Worm (Caenorhabditis elegans): ENCODE results near the gene smrd-1.

smrd-1 gene

DNA sequence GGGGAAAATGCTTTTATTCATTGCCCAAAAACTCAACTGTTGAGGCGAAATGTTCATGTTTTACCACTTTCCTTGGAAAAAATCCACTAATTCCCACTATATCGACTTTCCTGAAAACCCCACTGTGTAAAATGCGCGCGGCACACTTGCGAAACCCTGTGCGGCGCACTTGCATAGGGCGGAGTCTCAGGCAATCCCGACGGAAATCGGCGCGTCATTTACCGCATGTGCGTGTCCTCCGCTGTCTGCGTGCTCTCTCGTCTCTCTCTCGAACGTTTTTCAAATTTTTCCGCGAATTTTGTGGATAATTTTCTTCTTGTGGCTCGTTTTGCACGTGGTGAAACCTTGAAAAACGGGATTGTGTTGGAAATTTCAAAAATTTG lies 25.4 kb upstream of the smrd-1 start, which contains the start of gene atx-2 (continued):
- TF ChIP-seq C06A6.2 (GFP tag; conservative IDR thresholded peaks at IDR 0.05) = peak; percentile 94
- no peak for TF ChIP-seq nhr-179 (tag; optimal IDR thresholded peaks at IDR 0.05)
- TF ChIP-seq ekl-4 (GFP tag; IDR thresholded peaks at IDR 0.05) = peak; percentile 84
- TF ChIP-seq attf-3 (GFP tag; conservative IDR thresholded peaks at IDR 0.05) = peak; percentile 70
- TF ChIP-seq ccch-3 (GFP tag; optimal IDR thresholded peaks at IDR 0.05) = no peak
- TF ChIP-seq dpl-1 (GFP tag; optimal IDR thresholded peaks at IDR 0.05) = peak; percentile 35
- TF ChIP-seq lin-54 (GFP tag; optimal IDR thresholded peaks at IDR 0.05) = peak; percentile 91
- no peak for TF ChIP-seq tbx-9 (tag; optimal IDR thresholded peaks at IDR 0.05; ENCODE audit: borderline replicate concordance)
- TF ChIP-seq aptf-2 (GFP tag; conservative IDR thresholded peaks at IDR 0.05) = peak; percentile 80
- peak; percentile 92 for TF ChIP-seq madf-3 (GFP tag; IDR thresholded peaks at IDR 0.05)
- peak; percentile 84 for TF ChIP-seq C17E4.6 (GFP tag; IDR thresholded peaks at IDR 0.05)
- peak; percentile 90 for TF ChIP-seq die-1 (tag; optimal IDR thresholded peaks at IDR 0.05)
- no peak for TF ChIP-seq ama-1 (optimal IDR thresholded peaks at IDR 0.05)
- TF ChIP-seq ama-1 (GFP tag; optimal IDR thresholded peaks at IDR 0.05) = peak in 1 of 2 experiments; percentile 27
- peak; percentile 71 for TF ChIP-seq snpc-1.1 (tag; optimal IDR thresholded peaks at IDR 0.05; ENCODE audit: insufficient read depth)
- TF ChIP-seq snpc-3.4 (tag; optimal IDR thresholded peaks at IDR 0.05) = peak; percentile 76
- TF ChIP-seq F57A8.1 (GFP tag; optimal IDR thresholded peaks at IDR 0.05) = no peak
- peak; percentile 88 for TF ChIP-seq lin-26 (GFP tag; IDR thresholded peaks at IDR 0.05)
- no peak for TF ChIP-seq bed-1 (GFP tag; IDR thresholded peaks at IDR 0.05)
- TF ChIP-seq F39B2.1 (GFP tag; IDR thresholded peaks at IDR 0.05) = 0 out of 2 replicates have a peak, but pooled peaks have one; percentile 48
- TF ChIP-seq hlh-12 (tag; optimal IDR thresholded peaks at IDR 0.05) = peak; percentile 15
- peak; percentile 99 for TF ChIP-seq ceh-100 (GFP tag; IDR thresholded peaks at IDR 0.05)
- TF ChIP-seq hlh-26 (GFP tag; conservative IDR thresholded peaks at IDR 0.05) = no peak
- peak; percentile 97 for TF ChIP-seq dox-1 (GFP tag; IDR thresholded peaks at IDR 0.05)
- TF ChIP-seq lsl-1 (GFP tag; optimal IDR thresholded peaks at IDR 0.05) = peak; percentile 76
- peak; percentile 93 for TF ChIP-seq Y79H2A.3 (GFP tag; conservative IDR thresholded peaks at IDR 0.05)
- TF ChIP-seq chd-7 (tag; optimal IDR thresholded peaks at IDR 0.05) = peak; percentile 92
- TF ChIP-seq rpc-1 (optimal IDR thresholded peaks at IDR 0.05) = peak; percentile 57
- no peak for TF ChIP-seq rpc-1 (tag; optimal IDR thresholded peaks at IDR 0.05)
- TF ChIP-seq nhr-120 (GFP tag; IDR thresholded peaks at IDR 0.05) = no peak
- peak; percentile 96 for TF ChIP-seq ceh-27 (GFP tag; optimal IDR thresholded peaks at IDR 0.05)
- no peak for TF ChIP-seq egl-18 (GFP tag; IDR thresholded peaks at IDR 0.05)
- peak; percentile 67; the same call in 1 of the 2 replicates for TF ChIP-seq let-526 (GFP tag; IDR thresholded peaks at IDR 0.05)
- TF ChIP-seq lin-40 (tag; optimal IDR thresholded peaks at IDR 0.05) = peak; percentile 74
- TF ChIP-seq cebp-1 (GFP tag; IDR thresholded peaks at IDR 0.05) = peak; percentile 82
- TF ChIP-seq cebp-1 (tag; optimal IDR thresholded peaks at IDR 0.05) = peak; percentile 95
- no peak for TF ChIP-seq sdz-38 (tag; optimal IDR thresholded peaks at IDR 0.05)
- TF ChIP-seq ztf-28 (GFP tag; IDR thresholded peaks at IDR 0.05) = peak; percentile 95
- TF ChIP-seq ztf-25 (GFP tag; IDR thresholded peaks at IDR 0.05) = peak; percentile 96
- peak; percentile 87 for TF ChIP-seq Y53G8AR.9 (GFP tag; conservative IDR thresholded peaks at IDR 0.05)
- TF ChIP-seq madf-6 (GFP tag; IDR thresholded peaks at IDR 0.05) = peak; percentile 89
- TF ChIP-seq F33H1.4 (GFP tag; IDR thresholded peaks at IDR 0.05) = peak; percentile 71
- peak; percentile 72 for TF ChIP-seq ztf-18 (tag; optimal IDR thresholded peaks at IDR 0.05)
- peak; percentile 86 for TF ChIP-seq B0336.3 (GFP tag; IDR thresholded peaks at IDR 0.05)
- peak; percentile 50; the same call in 1 of the 2 replicates for TF ChIP-seq B0019.2 (GFP tag; conservative IDR thresholded peaks at IDR 0.05)
- peak in 2 of 3 experiments; percentile 70 to 80 for TF ChIP-seq lin-35 (GFP tag; optimal IDR thresholded peaks at IDR 0.05)
- TF ChIP-seq bed-2 (GFP tag; IDR thresholded peaks at IDR 0.05) = peak; percentile 81
- peak; percentile 91 for TF ChIP-seq K11D2.4 (GFP tag; IDR thresholded peaks at IDR 0.05)
- 0 out of 2 replicates have a peak, but pooled peaks have one; percentile 70 for TF ChIP-seq sea-2 (GFP tag; IDR thresholded peaks at IDR 0.05)
- peak; percentile 42 for TF ChIP-seq ztf-22 (GFP tag; optimal IDR thresholded peaks at IDR 0.05)

Measured in whole organism, young adult.